Fruit fly (Drosophila melanogaster): ENCODE data around the gene Uch.

Uch gene

DNA sequence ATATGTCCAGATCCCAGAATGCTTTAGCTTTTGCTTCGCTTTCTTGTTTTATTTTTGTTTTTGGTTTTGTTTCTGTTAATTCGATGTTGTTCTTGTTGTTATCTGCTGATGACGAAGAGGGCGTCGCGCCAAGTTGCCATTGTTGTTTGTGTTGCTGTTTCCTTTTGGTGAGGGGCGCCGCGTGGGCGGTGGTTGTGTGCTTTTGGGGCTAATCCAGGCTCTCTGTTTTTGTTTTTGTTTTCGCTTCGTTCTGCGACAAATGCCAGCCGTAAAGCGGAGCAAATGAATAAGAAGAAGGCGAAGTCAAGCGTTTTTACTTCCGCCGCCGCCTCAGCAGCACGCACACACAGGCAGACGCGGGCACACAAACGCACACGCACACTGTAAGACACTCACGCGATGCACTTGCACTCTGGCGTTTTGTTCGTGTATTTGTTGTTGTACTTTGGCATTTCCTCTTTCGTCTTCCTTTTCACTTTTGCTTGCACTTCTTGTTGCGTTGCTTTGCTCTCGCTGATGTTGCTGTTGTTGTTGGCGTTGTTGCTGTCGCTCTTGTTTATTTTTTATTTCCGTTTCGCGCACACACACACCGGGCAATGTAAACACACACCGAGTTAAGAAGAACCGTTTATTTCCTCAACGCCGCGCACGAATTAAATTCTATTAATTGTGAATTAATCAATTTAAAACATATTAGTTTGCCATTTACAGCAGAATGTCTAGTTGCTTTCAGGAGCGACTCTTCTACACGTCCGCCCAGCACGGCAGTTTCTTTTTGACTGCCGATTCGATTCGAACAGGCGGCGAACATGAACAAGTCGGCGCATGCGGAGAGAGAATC is 35.8 kb downstream of the Uch start, which contains the start of gene aop (continued):
- TF ChIP-seq Bdp1 (GFP tag; optimal IDR thresholded peaks at IDR 0.05) (peak; percentile 34), CkIIα-i1 (GFP tag; IDR thresholded peaks at IDR 0.05) (no peak), Optix (GFP tag; IDR thresholded peaks at IDR 0.05) (no peak), caup (GFP tag; optimal IDR thresholded peaks at IDR 0.05; ENCODE audit: severe bottlenecking) (peak; percentile 18), az2 (GFP tag; optimal IDR thresholded peaks at IDR 0.05) (no peak), CG17186 (GFP tag; optimal IDR thresholded peaks at IDR 0.05) (peak; percentile 8), CG13894 (tag; optimal IDR thresholded peaks at IDR 0.05) (peak; percentile 57), CG10147 (GFP tag; optimal IDR thresholded peaks at IDR 0.05) (no peak), nom (GFP tag; optimal IDR thresholded peaks at IDR 0.05) (peak; percentile 46), CG2678 (tag; optimal IDR thresholded peaks at IDR 0.05) (peak; percentile 19), Dbx (GFP tag; IDR thresholded peaks at IDR 0.05) (peak; percentile 48; the same call in 1 of the 3 replicates), kah (GFP tag; optimal IDR thresholded peaks at IDR 0.05) (peak; percentile 41), CG10274 (GFP tag; optimal IDR thresholded peaks at IDR 0.05) (no peak), Antp (GFP tag; optimal IDR thresholded peaks at IDR 0.05) (no peak), CG13287 (GFP tag; IDR thresholded peaks at IDR 0.05; ENCODE audit: partially characterized antibody) (peak; percentile 48), CG6813 (GFP tag; optimal IDR thresholded peaks at IDR 0.05) (peak; percentile 11), ac (GFP tag; optimal IDR thresholded peaks at IDR 0.05) (peak; percentile 50), CG31441 (GFP tag; IDR thresholded peaks at IDR 0.05) (peak; percentile 33; the same call in 1 of the 2 replicates), HLH4C (GFP tag; IDR thresholded peaks at IDR 0.05; ENCODE audit: partially characterized antibody) (peak; percentile 27; the same call in 1 of the 3 replicates), CG9215 (GFP tag; IDR thresholded peaks at IDR 0.05) (no peak), D19A (tag; optimal IDR thresholded peaks at IDR 0.05) (peak; percentile 26), CG13624 (GFP tag; optimal IDR thresholded peaks at IDR 0.05) (peak; percentile 15), amos (GFP tag; IDR thresholded peaks at IDR 0.05; ENCODE audit: partially characterized antibody) (peak; percentile 32; the same call in 1 of the 2 replicates), CG6854 (GFP tag; optimal IDR thresholded peaks at IDR 0.05) (peak; percentile 48), CG17359 (tag; optimal IDR thresholded peaks at IDR 0.05) (peak; percentile 35), oc (tag; optimal IDR thresholded peaks at IDR 0.05) (peak; percentile 21), lmd (GFP tag; IDR thresholded peaks at IDR 0.05) (no peak), tx (GFP tag; optimal IDR thresholded peaks at IDR 0.05) (no peak), CrebB (tag; optimal IDR thresholded peaks at IDR 0.05) (peak; percentile 38), Nf-YC (tag; optimal IDR thresholded peaks at IDR 0.05) (peak; percentile 27), CG10462 (GFP tag; optimal IDR thresholded peaks at IDR 0.05) (no peak), rib (GFP tag; IDR thresholded peaks at IDR 0.05) (peak; percentile 16; the same call in 1 of the 2 replicates), crol (GFP tag; IDR thresholded peaks at IDR 0.05) (0 out of 2 replicates have a peak, but pooled peaks have one; percentile 23), CG3065 (GFP tag; optimal IDR thresholded peaks at IDR 0.05) (no peak), Trl (optimal IDR thresholded peaks at IDR 0.05) (no peak), Trl (GFP tag; optimal IDR thresholded peaks at IDR 0.05) (peak; percentile 72), CG15479 (GFP tag; optimal IDR thresholded peaks at IDR 0.05) (peak; percentile 97), Stat92E (GFP tag; optimal IDR thresholded peaks at IDR 0.05) (peak in 1 of 3 experiments; percentile 60), pan (optimal IDR thresholded peaks at IDR 0.05) (no peak), pan (GFP tag; optimal IDR thresholded peaks at IDR 0.05 in 1 of 2, IDR thresholded peaks at IDR 0.05 in 1 of 2) (peak in 1 of 2 experiments; percentile 54), tgo (GFP tag; IDR thresholded peaks at IDR 0.05) (0 out of 3 replicates have a peak, but pooled peaks have one; percentile 10), pb (GFP tag; optimal IDR thresholded peaks at IDR 0.05) (peak; percentile 16), stc (GFP tag; IDR thresholded peaks at IDR 0.05) (no peak), bowl (GFP tag; IDR thresholded peaks at IDR 0.05) (no peak), Rx (GFP tag; IDR thresholded peaks at IDR 0.05) (no peak), kni (GFP tag; optimal IDR thresholded peaks at IDR 0.05) (peak; percentile 72), Xrp1 (GFP tag; IDR thresholded peaks at IDR 0.05) (no peak; the same call in 1 of the 2 replicates), CG34224 (GFP tag; IDR thresholded peaks at IDR 0.05; ENCODE audit: partially characterized antibody) (0 out of 3 replicates have a peak, but pooled peaks have one; percentile 41)
